Fruit fly (Drosophila melanogaster) whole organism, embryonic: Measurements from ENCODE around the gene dsx-c73A.
A peak's percentile ranks its signal among the peaks of the same experiment; 100 is the strongest.

ENCODE experiments used
- Adf1 ChIP-seq: fragments of 200-800 bp; sonication (Bioruptor generic); IDR thresholded peaks from 2 replicates; pipeline ENCODE4 v1.3.6; 2022; ENCODE audit warnings: missing biosample characterization, missing genetic modification characterization
- CG1233 ChIP-seq: fragments of 200-800 bp; sonication (Bioruptor generic); optimal IDR thresholded peaks from 4 replicates; lab custom pipeline; 2018; ENCODE audit warnings: missing biosample characterization, mild to moderate bottlenecking, missing genetic modification characterization
- CG13894 ChIP-seq: fragments of 200-800 bp; sonication (Bioruptor generic); optimal IDR thresholded peaks from 3 replicates; lab custom pipeline; 2018; ENCODE audit warnings: missing biosample characterization, mild to moderate bottlenecking, missing genetic modification characterization, moderate library complexity
- CG15269 ChIP-seq: fragments of 200-800 bp; sonication (Bioruptor generic); optimal IDR thresholded peaks from 2 replicates; lab custom pipeline; 2018; ENCODE audit warnings: missing biosample characterization, mild to moderate bottlenecking, missing genetic modification characterization, moderate library complexity
- CG1602 ChIP-seq: fragments of 200-800 bp; sonication (Bioruptor generic); optimal IDR thresholded peaks from 3 replicates; lab custom pipeline; 2016; ENCODE audit warnings: missing biosample characterization, missing genetic modification characterization
- CG1603 ChIP-seq: fragments of 200-800 bp; sonication (Bioruptor generic); optimal IDR thresholded peaks from 2 replicates; lab custom pipeline; 2019; ENCODE audit warnings: missing biosample characterization, mild to moderate bottlenecking, missing genetic modification characterization, moderate library complexity
- CG18599 ChIP-seq: fragments of 200-800 bp; sonication (Bioruptor generic); optimal IDR thresholded peaks from 3 replicates; lab custom pipeline; 2017; ENCODE audit warnings: missing biosample characterization, missing genetic modification characterization, mild to moderate bottlenecking, moderate library complexity, missing genetic modification reagents
- CG2199 ChIP-seq: fragments of 200-800 bp; sonication (Bioruptor generic); IDR thresholded peaks from 3 replicates; pipeline ENCODE4 v1.3.6; 2022; ENCODE audit warnings: missing biosample characterization, missing genetic modification characterization
- CG2712 ChIP-seq: fragments of 200-800 bp; optimal IDR thresholded peaks from 3 replicates; lab custom pipeline; 2019; ENCODE audit warnings: missing biosample characterization, mild to moderate bottlenecking, missing genetic modification characterization, moderate library complexity
- CG31441 ChIP-seq: fragments of 200-800 bp; sonication (Bioruptor generic); IDR thresholded peaks from 2 replicates; pipeline ENCODE4 v1.3.6; 2022; ENCODE audit warnings: missing biosample characterization, missing genetic modification characterization
- CG33557 ChIP-seq: fragments of 200-800 bp; sonication (Bioruptor generic); optimal IDR thresholded peaks from 2 replicates; lab custom pipeline; 2019; ENCODE audit warnings: missing biosample characterization, mild to moderate bottlenecking, missing genetic modification characterization, moderate library complexity
- CG4730 ChIP-seq: fragments of 200-800 bp; sonication (Bioruptor generic); IDR thresholded peaks from 2 replicates; pipeline ENCODE4 v1.3.6; 2022; ENCODE audit warnings: missing biosample characterization, missing genetic modification characterization
- CG6272 ChIP-seq: fragments of 200-800 bp; sonication (Bioruptor generic); IDR thresholded peaks from 2 replicates; pipeline ENCODE4 v1.3.6; 2022; ENCODE audit warnings: missing biosample characterization, missing genetic modification characterization
- CG6854 ChIP-seq: fragments of 200-800 bp; sonication (Bioruptor generic); optimal IDR thresholded peaks from 3 replicates; lab custom pipeline; 2017; ENCODE audit warnings: missing biosample characterization, mild to moderate bottlenecking, missing genetic modification characterization
- CG7357 ChIP-seq: fragments of 200-800 bp; sonication (Bioruptor generic); IDR thresholded peaks from 3 replicates; pipeline ENCODE4 v1.3.6; 2022; ENCODE audit warnings: missing biosample characterization, missing genetic modification characterization
- CG7556 ChIP-seq: fragments of 200-800 bp; sonication (Bioruptor generic); optimal IDR thresholded peaks from 2 replicates; lab custom pipeline; 2017; ENCODE audit warnings: missing biosample characterization, mild to moderate bottlenecking, missing genetic modification characterization
- CG7987 ChIP-seq: fragments of 200-800 bp; sonication (Bioruptor generic); optimal IDR thresholded peaks from 2 replicates; lab custom pipeline; 2018; ENCODE audit warnings: missing biosample characterization, mild to moderate bottlenecking, missing genetic modification characterization, moderate library complexity
- CG8924 ChIP-seq: fragments of 200-800 bp; optimal IDR thresholded peaks from 3 replicates; lab custom pipeline; 2019; ENCODE audit warnings: missing biosample characterization, mild to moderate bottlenecking, missing genetic modification characterization, moderate library complexity
- CG9797 ChIP-seq: fragments of 200-800 bp; sonication (Bioruptor generic); optimal IDR thresholded peaks from 3 replicates; lab custom pipeline; 2018; ENCODE audit warnings: missing biosample characterization, mild to moderate bottlenecking, missing genetic modification characterization
- CG9876 ChIP-seq: fragments of 200-800 bp; sonication (Bioruptor generic); optimal IDR thresholded peaks from 2 replicates; lab custom pipeline; 2016; ENCODE audit warnings: missing biosample characterization, missing genetic modification characterization
- Dll ChIP-seq: fragments of 200-800 bp; sonication (Bioruptor generic); IDR thresholded peaks from 4 replicates; pipeline ENCODE4 v1.3.6; 2022; ENCODE audit warnings: missing biosample characterization, missing genetic modification characterization; ENCODE audit not compliant: partially characterized antibody
- Elba2 ChIP-seq: fragments of 200-800 bp; sonication (Bioruptor generic); optimal IDR thresholded peaks from 3 replicates; lab custom pipeline; 2016; ENCODE audit warnings: missing biosample characterization, missing genetic modification characterization
- HLH54F ChIP-seq: fragments of 200-800 bp; sonication (Bioruptor generic); optimal IDR thresholded peaks from 3 replicates; lab custom pipeline; 2016; ENCODE audit warnings: missing biosample characterization, missing genetic modification characterization
- HmgZ ChIP-seq: fragments of 200-800 bp; sonication (Bioruptor generic); optimal IDR thresholded peaks from 2 replicates; lab custom pipeline; 2018; ENCODE audit warnings: missing biosample characterization, mild to moderate bottlenecking, missing genetic modification characterization
- Hr51 ChIP-seq, 2 experiments: fragments of 200-800 bp; sonication (Bioruptor generic); optimal IDR thresholded peaks; 2 replicates in 1 of 2; 3 replicates in 1 of 2; lab custom pipeline; 2016 to 2018; ENCODE audit warnings: missing biosample characterization in 2 of 2, missing genetic modification characterization in 2 of 2, mild to moderate bottlenecking in 1 of 2, moderate library complexity in 1 of 2
- Lpt ChIP-seq: fragments of >200 bp; optimal IDR thresholded peaks from 2 replicates; lab custom pipeline; 2018; ENCODE audit warnings: missing biosample characterization, missing genetic modification characterization
- MBD-R2 ChIP-seq: fragments of 200-800 bp; sonication (Bioruptor generic); IDR thresholded peaks from 2 replicates; pipeline ENCODE4 v1.3.6; 2022; ENCODE audit warnings: missing biosample characterization, missing genetic modification characterization
- Rx ChIP-seq: fragments of 200-800 bp; sonication (Bioruptor generic); IDR thresholded peaks from 2 replicates; pipeline ENCODE4 v1.3.6; 2022; ENCODE audit warnings: missing biosample characterization, missing genetic modification characterization
- Scr ChIP-seq: fragments of 200-800 bp; sonication (Bioruptor generic); IDR thresholded peaks from 2 replicates; pipeline ENCODE4 v1.3.6; 2022; ENCODE audit warnings: missing biosample characterization, missing genetic modification characterization; ENCODE audit not compliant: partially characterized antibody
- Sry-δ ChIP-seq: fragments of 200-800 bp; sonication (Bioruptor generic); optimal IDR thresholded peaks from 2 replicates; lab custom pipeline; 2016; ENCODE audit warnings: missing biosample characterization, missing genetic modification characterization
- Ssrp ChIP-seq: fragments of 200-800 bp; sonication (Bioruptor generic); optimal IDR thresholded peaks from 2 replicates; lab custom pipeline; 2018; ENCODE audit warnings: missing biosample characterization, mild to moderate bottlenecking, missing genetic modification characterization, moderate library complexity
- Taf1 ChIP-seq: fragments of 200-800 bp; sonication (Bioruptor generic); IDR thresholded peaks from 2 replicates; pipeline ENCODE4 v1.3.6; 2022; ENCODE audit warnings: missing biosample characterization, missing genetic modification characterization
- amos ChIP-seq: fragments of 200-800 bp; sonication (Bioruptor generic); IDR thresholded peaks from 2 replicates; pipeline ENCODE4 v1.3.6; 2022; ENCODE audit warnings: missing biosample characterization, missing genetic modification characterization; ENCODE audit not compliant: partially characterized antibody
- ap ChIP-seq: fragments of 200-800 bp; sonication (Bioruptor generic); IDR thresholded peaks from 2 replicates; pipeline ENCODE4 v1.3.6; 2022; ENCODE audit warnings: missing biosample characterization, missing genetic modification characterization
- az2 ChIP-seq: fragments of 200-800 bp; sonication (Bioruptor generic); optimal IDR thresholded peaks from 3 replicates; lab custom pipeline; 2016; ENCODE audit warnings: missing biosample characterization, missing genetic modification characterization
- bowl ChIP-seq: fragments of 200-800 bp; sonication (Bioruptor generic); IDR thresholded peaks from 2 replicates; pipeline ENCODE4 v1.3.6; 2022; ENCODE audit warnings: missing biosample characterization, missing genetic modification characterization
- cad ChIP-seq: fragments of >200 bp; optimal IDR thresholded peaks from 2 replicates; lab custom pipeline; 2017; ENCODE audit warnings: missing biosample characterization, missing genetic modification characterization
- crc ChIP-seq: fragments of 200-800 bp; sonication (Bioruptor generic); optimal IDR thresholded peaks from 2 replicates; lab custom pipeline; 2016; ENCODE audit warnings: missing biosample characterization, missing genetic modification characterization
- dimm ChIP-seq: fragments of 200-800 bp; sonication (Bioruptor generic); IDR thresholded peaks from 2 replicates; pipeline ENCODE4 v1.3.6; 2022; ENCODE audit warnings: missing biosample characterization, missing genetic modification characterization
- disco-r ChIP-seq: fragments of 200-800 bp; sonication (Bioruptor generic); optimal IDR thresholded peaks from 2 replicates; lab custom pipeline; 2016; ENCODE audit warnings: missing biosample characterization, missing genetic modification characterization
- emc ChIP-seq: fragments of 200-800 bp; sonication (Bioruptor generic); optimal IDR thresholded peaks from 2 replicates; lab custom pipeline; 2016; ENCODE audit warnings: missing biosample characterization, missing genetic modification characterization
- esg ChIP-seq: fragments of 200-800 bp; sonication (Bioruptor generic); conservative IDR thresholded peaks from 2 replicates; pipeline ENCODE4 v1.3.6; 2022; ENCODE audit warnings: missing biosample characterization, missing genetic modification characterization
- gsb ChIP-seq: fragments of 200-800 bp; sonication (Bioruptor generic); IDR thresholded peaks from 2 replicates; pipeline ENCODE4 v1.3.6; 2022; ENCODE audit warnings: missing biosample characterization, missing genetic modification characterization
- hb ChIP-seq: fragments of 200-800 bp; sonication (Bioruptor generic); IDR thresholded peaks from 3 replicates; pipeline ENCODE4 v1.3.6; 2022; ENCODE audit warnings: missing biosample characterization, missing genetic modification characterization; ENCODE audit not compliant: partially characterized antibody
- ken ChIP-seq: fragments of 200-800 bp; sonication (Bioruptor generic); IDR thresholded peaks from 3 replicates; pipeline ENCODE4 v1.3.6; 2022; ENCODE audit warnings: missing biosample characterization, missing genetic modification characterization
- kni ChIP-seq: fragments of 200-800 bp; sonication (Bioruptor generic); optimal IDR thresholded peaks from 3 replicates; lab custom pipeline; 2017; ENCODE audit warnings: mild to moderate bottlenecking, missing biosample characterization, missing genetic modification reagents, missing genetic modification characterization
- lab ChIP-seq: fragments of 200-800 bp; sonication (Bioruptor generic); optimal IDR thresholded peaks from 3 replicates; lab custom pipeline; 2017; ENCODE audit warnings: missing biosample characterization, missing genetic modification characterization, mild to moderate bottlenecking, moderate library complexity, missing genetic modification reagents
- mam ChIP-seq: fragments of 200-800 bp; sonication (Bioruptor generic); optimal IDR thresholded peaks from 3 replicates; lab custom pipeline; 2016; ENCODE audit warnings: missing biosample characterization, missing genetic modification characterization
- run ChIP-seq: fragments of 200-800 bp; sonication (Bioruptor generic); optimal IDR thresholded peaks from 3 replicates; lab custom pipeline; 2018; ENCODE audit warnings: missing biosample characterization, mild to moderate bottlenecking, missing genetic modification characterization
- toy ChIP-seq: fragments of 200-800 bp; sonication (Bioruptor generic); IDR thresholded peaks from 2 replicates; pipeline ENCODE4 v1.3.6; 2022; ENCODE audit warnings: missing biosample characterization, missing genetic modification characterization

dsx-c73A gene

DNA sequence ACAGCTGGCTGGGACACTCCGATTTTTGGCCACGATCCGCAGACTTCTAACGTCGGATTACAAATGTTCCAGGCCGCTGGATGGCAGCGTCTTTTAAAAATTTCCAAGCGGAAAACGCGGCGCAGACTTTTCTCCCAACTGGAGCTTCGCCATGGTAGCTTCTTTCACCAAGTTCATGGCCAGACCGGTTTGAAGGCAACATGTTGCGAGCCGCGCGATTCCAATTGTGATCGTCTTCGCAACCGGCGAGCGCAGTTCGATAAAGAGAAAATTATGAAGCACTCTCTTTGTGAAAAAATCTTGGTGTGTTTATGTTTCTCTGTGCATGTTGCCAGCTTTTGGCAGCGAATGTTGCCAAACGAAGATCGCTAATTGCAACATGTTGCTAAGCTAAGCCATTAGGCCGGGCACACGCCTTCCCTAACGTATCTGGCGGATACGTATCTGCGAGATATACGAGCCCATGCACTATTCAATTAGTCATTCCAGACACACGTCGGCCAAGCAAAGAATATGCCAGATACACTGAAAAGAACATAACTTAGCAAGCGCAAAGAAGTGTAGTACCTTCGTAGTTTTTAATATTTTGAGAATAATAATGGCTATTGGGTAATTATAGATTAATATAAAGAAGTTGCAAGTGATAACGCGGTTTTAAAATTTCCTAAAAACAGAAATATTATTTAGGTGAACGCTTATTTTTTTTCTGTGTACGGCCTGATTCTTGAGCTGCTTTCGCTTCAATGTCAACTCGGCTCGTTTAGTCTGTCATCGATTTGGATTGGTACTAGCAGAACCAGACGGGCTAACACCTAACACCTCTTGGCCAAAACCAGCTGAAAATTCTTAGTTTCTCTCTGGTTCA is at the start of gene dsx-c73A (continued):
- TF ChIP-seq Hr51 (GFP tag; optimal IDR thresholded peaks at IDR 0.05; lab: Kevin White, UChicago) (peak in 1 of 2 experiments; percentile 24), CG31441 (GFP tag; lab: Robert Waterston, UW) (peak; percentile 52; the same call in 1 of the 2 replicates), Sry-δ (GFP tag; lab: Kevin White, UChicago) (no peak), ken (no peak), CG7987 (GFP tag; lab: Kevin White, UChicago) (no peak), az2 (GFP tag; lab: Kevin White, UChicago) (peak; percentile 36), dimm (GFP tag; lab: Robert Waterston, UW) (no peak), gsb (no peak), toy (no peak), CG4730 (peak; percentile 29; the same call in 1 of the 2 replicates), Adf1 (GFP tag; lab: Robert Waterston, UW) (no peak), cad (GFP tag; lab: Kevin White, UChicago) (no peak), CG18599 (GFP tag; lab: Kevin White, UChicago) (no peak), CG13894 (tag; lab: Kevin White, UChicago) (no peak), CG8924 (peak; percentile 32), kni (GFP tag; lab: Kevin White, UChicago) (peak; percentile 45), CG6854 (no peak), Scr (GFP tag; lab: Robert Waterston, UW) (no peak), CG2199 (GFP tag; lab: Robert Waterston, UW) (peak; percentile 97), mam (no peak), CG7556 (no peak), MBD-R2 (no peak), CG6272 (GFP tag; lab: Robert Waterston, UW) (no peak), CG1602 (GFP tag; lab: Kevin White, UChicago) (peak; percentile 32), run (no peak), CG7357 (no peak), esg (GFP tag; lab: Robert Waterston, UW) (no peak), HLH54F (GFP tag; lab: Kevin White, UChicago) (no peak), lab (no peak), Taf1 (GFP tag; lab: Robert Waterston, UW) (no peak), HmgZ (tag; lab: Kevin White, UChicago) (no peak), CG33557 (GFP tag; lab: Kevin White, UChicago) (no peak), CG1233 (GFP tag; lab: Kevin White, UChicago) (no peak), Rx (GFP tag; lab: Robert Waterston, UW) (no peak), CG1603 (tag; lab: Kevin White, UChicago) (peak; percentile 5), CG15269 (tag; lab: Kevin White, UChicago) (peak; percentile 1), crc (GFP tag; lab: Kevin White, UChicago) (no peak), amos (GFP tag; lab: Robert Waterston, UW) (no peak), ap (GFP tag; lab: Robert Waterston, UW) (no peak), emc (no peak), CG9797 (GFP tag; lab: Kevin White, UChicago) (no peak), CG9876 (GFP tag; lab: Kevin White, UChicago) (no peak), disco-r (GFP tag; lab: Kevin White, UChicago) (no peak), Lpt (GFP tag; lab: Kevin White, UChicago) (no peak), Dll (GFP tag; lab: Robert Waterston, UW) (no peak), CG2712 (peak; percentile 64), Ssrp (peak; percentile 46), bowl (no peak), Elba2 (no peak), hb (GFP tag; lab: Robert Waterston, UW) (no peak)
